Worm (Caenorhabditis elegans) whole organism, young adult: ENCODE measurements around the gene clec-64.

Experiments used
- B0035.1 ChIP-seq: sonication (generic microtip); optimal IDR thresholded peaks from 2 replicates; lab custom pipeline; 2016; ENCODE audit warnings: missing genetic modification characterization, mild to moderate bottlenecking, missing compliant biosample characterization, missing genotype, missing genetic modification reagents
- D2030.7 ChIP-seq: fragments of 200-800 bp; sonication (Bioruptor generic); IDR thresholded peaks from 2 replicates; pipeline ENCODE4 v1.3.6; 2022; ENCODE audit warnings: missing genetic modification reagents, missing genetic modification characterization, missing compliant biosample characterization
- F22D6.2 ChIP-seq: sonication (generic microtip); optimal IDR thresholded peaks from 2 replicates; lab custom pipeline; 2016; ENCODE audit warnings: mild to moderate bottlenecking, missing genetic modification characterization, missing compliant biosample characterization
- F33H1.4 ChIP-seq: fragments of 200-800 bp; sonication (Bioruptor generic); IDR thresholded peaks from 2 replicates; pipeline ENCODE4 v1.3.6; 2022; ENCODE audit warnings: missing genetic modification reagents, missing genetic modification characterization, missing compliant biosample characterization
- F39B2.1 ChIP-seq: fragments of 200-800 bp; sonication (Bioruptor generic); IDR thresholded peaks from 2 replicates; pipeline ENCODE4 v1.3.6; 2022; ENCODE audit warnings: missing genetic modification reagents, missing genetic modification characterization, missing compliant biosample characterization
- K11D2.4 ChIP-seq: fragments of 200-800 bp; sonication (Bioruptor generic); IDR thresholded peaks from 2 replicates; pipeline ENCODE4 v1.3.6; 2022; ENCODE audit warnings: missing genetic modification reagents, missing genetic modification characterization, missing compliant biosample characterization
- T07F8.4 ChIP-seq: sonication (generic microtip); optimal IDR thresholded peaks from 2 replicates; lab custom pipeline; 2016; ENCODE audit warnings: mild to moderate bottlenecking, missing genetic modification characterization, moderate library complexity, missing compliant biosample characterization
- T26A5.8 ChIP-seq: sonication (generic microtip); optimal IDR thresholded peaks from 2 replicates; lab custom pipeline; 2016; ENCODE audit warnings: missing genetic modification characterization, missing compliant biosample characterization
- Y53G8AR.9 ChIP-seq: fragments of 200-800 bp; sonication (Bioruptor generic); conservative IDR thresholded peaks from 2 replicates; pipeline ENCODE4 v1.3.6; 2022; ENCODE audit warnings: missing genetic modification reagents, missing genetic modification characterization, missing compliant biosample characterization
- ZK185.1 ChIP-seq: sonication (generic microtip); optimal IDR thresholded peaks from 2 replicates; lab custom pipeline; 2016; ENCODE audit warnings: mild to moderate bottlenecking, missing genetic modification characterization, missing compliant biosample characterization; ENCODE audit not compliant: poor library complexity, severe bottlenecking
- ama-1 ChIP-seq, 3 experiments: fragments of 150-350 bp in 1 of 3; sonication (generic microtip) in 2 of 3; optimal IDR thresholded peaks; 2 replicates each; lab custom pipeline; 2014 to 2018; ENCODE audit warnings: missing biosample characterization in 2 of 3, missing genetic modification characterization in 2 of 3, missing genetic modification reagents in 2 of 3
- bed-2 ChIP-seq: fragments of 200-800 bp; sonication (Bioruptor generic); IDR thresholded peaks from 2 replicates; pipeline ENCODE4 v1.3.6; 2022; ENCODE audit warnings: missing genetic modification reagents, missing genetic modification characterization, missing compliant biosample characterization
- ccch-3 ChIP-seq: fragments of 200-800 bp; sonication (Bioruptor generic); optimal IDR thresholded peaks from 2 replicates; lab custom pipeline; 2018; ENCODE audit warnings: mild to moderate bottlenecking, missing genetic modification characterization, missing compliant biosample characterization
- cebp-1 ChIP-seq, 2 experiments: fragments of 200-800 bp in 1 of 2; sonication (Bioruptor generic) in 1 of 2; sonication (generic microtip) in 1 of 2; IDR thresholded peaks in 1 of 2; optimal IDR thresholded peaks in 1 of 2; 2 replicates each; pipeline versions ENCODE4 v1.3.6 to Lab custom; 2017 to 2022; ENCODE audit warnings: missing compliant biosample characterization in 2 of 2, missing genetic modification characterization in 2 of 2, mild to moderate bottlenecking in 1 of 2, missing genetic modification reagents in 1 of 2, moderate library complexity in 1 of 2
- cebp-2 ChIP-seq: fragments of 200-800 bp; sonication (Bioruptor generic); IDR thresholded peaks from 2 replicates; pipeline ENCODE4 v1.3.6; 2022; ENCODE audit warnings: missing genetic modification characterization, missing compliant biosample characterization
- ceh-100 ChIP-seq: fragments of 200-800 bp; sonication (Bioruptor generic); IDR thresholded peaks from 2 replicates; pipeline ENCODE4 v1.3.6; 2022; ENCODE audit warnings: missing genetic modification reagents, missing genetic modification characterization, missing compliant biosample characterization
- ceh-27 ChIP-seq: fragments of 200-800 bp; sonication (Bioruptor generic); optimal IDR thresholded peaks from 2 replicates; lab custom pipeline; 2018; ENCODE audit warnings: mild to moderate bottlenecking, missing genetic modification characterization, moderate library complexity, missing compliant biosample characterization
- ceh-40 ChIP-seq: fragments of 200-800 bp; sonication (Bioruptor generic); IDR thresholded peaks from 2 replicates; pipeline ENCODE4 v1.3.6; 2022; ENCODE audit warnings: missing genetic modification characterization, missing compliant biosample characterization
- ceh-58 ChIP-seq: fragments of 200-800 bp; sonication (Bioruptor generic); IDR thresholded peaks from 2 replicates; pipeline ENCODE4 v1.3.6; 2022; ENCODE audit warnings: missing genetic modification characterization, missing compliant biosample characterization
- chd-7 ChIP-seq: sonication (generic microtip); optimal IDR thresholded peaks from 2 replicates; lab custom pipeline; 2016; ENCODE audit warnings: mild to moderate bottlenecking, missing genetic modification characterization, moderate library complexity, missing compliant biosample characterization
- dpl-1 ChIP-seq: fragments of 150-350 bp; optimal IDR thresholded peaks from 2 replicates; lab custom pipeline; 2014; ENCODE audit warnings: missing biosample characterization, missing genetic modification reagents, missing genetic modification characterization
- egl-44 ChIP-seq: fragments of 200-800 bp; sonication (Bioruptor generic); IDR thresholded peaks from 2 replicates; pipeline ENCODE4 v1.3.6; 2022; ENCODE audit warnings: missing genetic modification reagents, missing genetic modification characterization, missing compliant biosample characterization
- ekl-4 ChIP-seq: fragments of 200-800 bp; sonication (Bioruptor generic); IDR thresholded peaks from 2 replicates; pipeline ENCODE4 v1.3.6; 2022; ENCODE audit warnings: missing genetic modification reagents, missing genetic modification characterization, missing compliant biosample characterization
- gei-17 ChIP-seq: fragments of 200-800 bp; sonication (Bioruptor generic); optimal IDR thresholded peaks from 2 replicates; lab custom pipeline; 2018; ENCODE audit warnings: mild to moderate bottlenecking, missing genetic modification characterization, missing compliant biosample characterization
- hlh-12 ChIP-seq: sonication (generic microtip); optimal IDR thresholded peaks from 2 replicates; lab custom pipeline; 2016; ENCODE audit warnings: missing genetic modification characterization, missing compliant biosample characterization
- hmg-20 ChIP-seq: fragments of 200-800 bp; sonication (Bioruptor generic); IDR thresholded peaks from 2 replicates; pipeline ENCODE4 v1.3.6; 2022; ENCODE audit warnings: missing genetic modification reagents, missing genetic modification characterization, missing compliant biosample characterization
- hrde-1 ChIP-seq: sonication (generic microtip); optimal IDR thresholded peaks from 2 replicates; lab custom pipeline; 2016; ENCODE audit warnings: missing genetic modification characterization, mild to moderate bottlenecking, missing compliant biosample characterization, moderate library complexity, missing genotype, missing genetic modification reagents, borderline replicate concordance
- lag-1 ChIP-seq: fragments of 200-800 bp; sonication (Bioruptor generic); IDR thresholded peaks from 2 replicates; pipeline ENCODE4 v1.3.6; 2022; ENCODE audit warnings: missing genetic modification reagents, missing genetic modification characterization, missing compliant biosample characterization
- let-526 ChIP-seq: fragments of 200-800 bp; sonication (Bioruptor generic); IDR thresholded peaks from 2 replicates; pipeline ENCODE4 v1.3.6; 2022; ENCODE audit warnings: missing genetic modification reagents, missing genetic modification characterization, missing compliant biosample characterization
- lin-35 ChIP-seq, 3 experiments: fragments of 150-350 bp in 2 of 3; sonication (generic microtip) in 1 of 3; optimal IDR thresholded peaks; 2 replicates each; lab custom pipeline; 2014 to 2018; ENCODE audit warnings: missing biosample characterization in 3 of 3, missing genetic modification characterization in 3 of 3, missing genetic modification reagents in 3 of 3
- lin-40 ChIP-seq: sonication (generic microtip); optimal IDR thresholded peaks from 2 replicates; lab custom pipeline; 2016; ENCODE audit warnings: missing genetic modification characterization, mild to moderate bottlenecking, missing compliant biosample characterization, missing genotype, missing genetic modification reagents
- lin-54 ChIP-seq: fragments of 200-800 bp; sonication (Bioruptor generic); optimal IDR thresholded peaks from 2 replicates; lab custom pipeline; 2018; ENCODE audit warnings: mild to moderate bottlenecking, missing genetic modification characterization, missing compliant biosample characterization
- lsl-1 ChIP-seq: fragments of 200-800 bp; sonication (Bioruptor generic); optimal IDR thresholded peaks from 2 replicates; lab custom pipeline; 2018; ENCODE audit warnings: mild to moderate bottlenecking, missing genetic modification characterization, moderate library complexity, missing compliant biosample characterization
- mcd-1 ChIP-seq: fragments of 200-800 bp; sonication (Bioruptor generic); IDR thresholded peaks from 2 replicates; pipeline ENCODE4 v1.3.6; 2022; ENCODE audit warnings: missing genetic modification reagents, missing genetic modification characterization, missing compliant biosample characterization
- mes-4 ChIP-seq: sonication (generic microtip); optimal IDR thresholded peaks from 2 replicates; lab custom pipeline; 2016; ENCODE audit warnings: missing genotype, missing genetic modification characterization, missing compliant biosample characterization
- nhr-120 ChIP-seq: fragments of 200-800 bp; sonication (Bioruptor generic); IDR thresholded peaks from 2 replicates; pipeline ENCODE4 v1.3.6; 2022; ENCODE audit warnings: missing genetic modification characterization, missing compliant biosample characterization
- nhr-179 ChIP-seq: sonication (generic microtip); optimal IDR thresholded peaks from 2 replicates; lab custom pipeline; 2016; ENCODE audit warnings: mild to moderate bottlenecking, missing genetic modification characterization, missing compliant biosample characterization
- nhr-27 ChIP-seq: fragments of 200-800 bp; sonication (Bioruptor generic); optimal IDR thresholded peaks from 2 replicates; lab custom pipeline; 2018; ENCODE audit warnings: mild to moderate bottlenecking, missing genetic modification characterization, moderate library complexity, missing compliant biosample characterization
- repo-1 ChIP-seq: sonication (generic microtip); optimal IDR thresholded peaks from 2 replicates; lab custom pipeline; 2017; ENCODE audit warnings: mild to moderate bottlenecking, missing genetic modification characterization, missing compliant biosample characterization
- snpc-1.3 ChIP-seq: sonication (generic microtip); optimal IDR thresholded peaks from 2 replicates; lab custom pipeline; 2017; ENCODE audit warnings: missing genetic modification characterization, mild to moderate bottlenecking, missing compliant biosample characterization, antibody characterized with exemption, moderate library complexity, missing genotype, missing genetic modification reagents; ENCODE audit not compliant: insufficient read depth
- snpc-3.4 ChIP-seq: sonication (generic microtip); optimal IDR thresholded peaks from 2 replicates; lab custom pipeline; 2017; ENCODE audit warnings: missing genetic modification characterization, mild to moderate bottlenecking, missing compliant biosample characterization, antibody characterized with exemption, moderate library complexity, missing genotype, missing genetic modification reagents
- tbp1 ChIP-seq: fragments of 200-800 bp; sonication (Bioruptor generic); optimal IDR thresholded peaks from 2 replicates; lab custom pipeline; 2018; ENCODE audit warnings: mild to moderate bottlenecking, missing genetic modification characterization, missing compliant biosample characterization
- xnd-1 ChIP-seq: sonication (generic microtip); optimal IDR thresholded peaks from 2 replicates; lab custom pipeline; 2016; ENCODE audit warnings: missing genotype, missing genetic modification reagents, missing genetic modification characterization, missing compliant biosample characterization
- zfh-2 ChIP-seq: fragments of 200-800 bp; sonication (Bioruptor generic); conservative IDR thresholded peaks from 2 replicates; pipeline ENCODE4 v1.3.6; 2022; ENCODE audit warnings: missing genetic modification reagents, missing genetic modification characterization, missing compliant biosample characterization
- ztf-22 ChIP-seq: fragments of 200-800 bp; sonication (Bioruptor generic); optimal IDR thresholded peaks from 2 replicates; lab custom pipeline; 2018; ENCODE audit warnings: mild to moderate bottlenecking, missing genetic modification characterization, moderate library complexity, missing compliant biosample characterization
- ztf-6 ChIP-seq: fragments of 200-800 bp; sonication (Bioruptor generic); IDR thresholded peaks from 2 replicates; pipeline ENCODE4 v1.3.6; 2022; ENCODE audit warnings: missing genetic modification reagents, missing genetic modification characterization, missing compliant biosample characterization

The clec-64 gene

ce11 chrII:12944587-12945126, 46.6 kb downstream of the clec-64 start (continued):
- TF ChIP-seq ZK185.1 (tag; lab: Kevin White, UChicago) (peak; percentile 91), nhr-179 (tag; lab: Kevin White, UChicago) (peak; percentile 40), snpc-3.4 (tag; lab: Kevin White, UChicago) (peak; percentile 96), F33H1.4 (GFP tag; lab: Robert Waterston, UW) (peak; percentile 86), ceh-58 (GFP tag; lab: Robert Waterston, UW) (0 out of 2 replicates have a peak, but pooled peaks have one; percentile 26), T26A5.8 (tag; lab: Kevin White, UChicago) (peak; percentile 52), ccch-3 (GFP tag; lab: Kevin White, UChicago) (peak; percentile 60), D2030.7 (peak; percentile 99), chd-7 (tag; lab: Kevin White, UChicago) (peak; percentile 97), dpl-1 (GFP tag; lab: Kevin White, UChicago) (peak; percentile 53), ztf-6 (GFP tag; lab: Robert Waterston, UW) (peak; percentile 56; the same call in 1 of the 2 replicates), xnd-1 (tag; lab: Kevin White, UChicago) (peak; percentile 67), cebp-1 (GFP tag; IDR thresholded peaks at IDR 0.05; lab: Robert Waterston, UW) (no peak; the same call in none of the 2 replicates), cebp-1 (tag; optimal IDR thresholded peaks at IDR 0.05; lab: Kevin White, UChicago) (peak; percentile 93), egl-44 (GFP tag; lab: Robert Waterston, UW) (peak; percentile 95), nhr-27 (tag; lab: Kevin White, UChicago) (peak; percentile 49), ceh-40 (GFP tag; lab: Robert Waterston, UW) (0 out of 2 replicates have a peak, but pooled peaks have one; percentile 80), ztf-22 (GFP tag; lab: Kevin White, UChicago) (peak; percentile 92), Y53G8AR.9 (GFP tag; lab: Robert Waterston, UW) (peak; percentile 93), ama-1 (optimal IDR thresholded peaks at IDR 0.05; lab: Kevin White, UChicago) (peak; percentile 100), ama-1 (GFP tag; optimal IDR thresholded peaks at IDR 0.05; lab: Kevin White, UChicago) (peak; percentile 71 to 77), T07F8.4 (peak; percentile 87), lin-35 (GFP tag; optimal IDR thresholded peaks at IDR 0.05; lab: Kevin White, UChicago) (peak in 2 of 3 experiments; percentile 63 to 79), B0035.1 (tag; lab: Kevin White, UChicago) (peak; percentile 89), zfh-2 (GFP tag; lab: Robert Waterston, UW) (peak; percentile 100), mcd-1 (GFP tag; lab: Robert Waterston, UW) (peak; percentile 95), lin-40 (peak; percentile 97), lsl-1 (GFP tag; lab: Kevin White, UChicago) (peak; percentile 88), snpc-1.3 (peak; percentile 96), lin-54 (peak; percentile 89), gei-17 (peak; percentile 94), tbp1 (peak; percentile 83), ceh-100 (GFP tag; lab: Robert Waterston, UW) (peak; percentile 83), ekl-4 (peak; percentile 97), hmg-20 (GFP tag; lab: Robert Waterston, UW) (peak; percentile 87), mes-4 (tag; lab: Kevin White, UChicago) (peak; percentile 89), cebp-2 (GFP tag; lab: Robert Waterston, UW) (peak; percentile 54; the same call in 1 of the 2 replicates), nhr-120 (GFP tag; lab: Robert Waterston, UW) (peak; percentile 39; the same call in 1 of the 2 replicates), lag-1 (GFP tag; lab: Robert Waterston, UW) (no peak), F22D6.2 (tag; lab: Kevin White, UChicago) (peak; percentile 86), repo-1 (peak; percentile 98), ceh-27 (peak; percentile 86), hlh-12 (tag; lab: Kevin White, UChicago) (peak; percentile 24), let-526 (peak; percentile 73), F39B2.1 (GFP tag; lab: Robert Waterston, UW) (0 out of 2 replicates have a peak, but pooled peaks have one; percentile 78), hrde-1 (tag; lab: Kevin White, UChicago) (peak; percentile 96), bed-2 (GFP tag; lab: Robert Waterston, UW) (peak; percentile 64; the same call in 1 of the 2 replicates), K11D2.4 (peak; percentile 90)
